Fruit fly (Drosophila melanogaster): ENCODE data around the gene alpha-Man-IIa.
A peak's percentile ranks its signal among the peaks of the same experiment; 100 is the strongest.

- TF ChIP-seq Sox15 (GFP tag; optimal IDR thresholded peaks at IDR 0.05) (peak; percentile 8), net (GFP tag; optimal IDR thresholded peaks at IDR 0.05) (peak; percentile 46), Sox14 (GFP tag; optimal IDR thresholded peaks at IDR 0.05) (peak; percentile 6), CG32006 (GFP tag; optimal IDR thresholded peaks at IDR 0.05) (peak; percentile 73), Hr38 (GFP tag; optimal IDR thresholded peaks at IDR 0.05) (no peak), CG10669 (GFP tag; optimal IDR thresholded peaks at IDR 0.05) (peak; percentile 35), ss (GFP tag; optimal IDR thresholded peaks at IDR 0.05) (no peak), CG8319 (GFP tag; optimal IDR thresholded peaks at IDR 0.05) (peak; percentile 29), CG6276 (GFP tag; optimal IDR thresholded peaks at IDR 0.05) (peak; percentile 58), CG11902 (GFP tag; optimal IDR thresholded peaks at IDR 0.05) (peak; percentile 8), Ets96B (tag; optimal IDR thresholded peaks at IDR 0.05) (peak; percentile 0), Gug (GFP tag; IDR thresholded peaks at IDR 0.05) (peak; percentile 55; the same call in 1 of the 2 replicates)
These were observed 8.3 kb downstream of the alpha-Man-IIa start for dm6 chr3R:9420439-9421234.
